Worm (Caenorhabditis elegans) whole organism, late embryonic: ENCODE measurements around the gene ZK1098.3.

ENCODE experiments used
- C08G9.2 ChIP-seq: sonication (generic microtip); optimal IDR thresholded peaks from 2 replicates; lab custom pipeline; 2016; ENCODE audit warnings: mild to moderate bottlenecking, missing genetic modification characterization, moderate library complexity, missing compliant biosample characterization
- C38D4.7 ChIP-seq: fragments of 200-800 bp; sonication (Bioruptor generic); optimal IDR thresholded peaks from 2 replicates; lab custom pipeline; 2018; ENCODE audit warnings: mild to moderate bottlenecking, missing genetic modification characterization, moderate library complexity, missing compliant biosample characterization
- F13H6.1 ChIP-seq: sonication (generic microtip); optimal IDR thresholded peaks from 2 replicates; lab custom pipeline; 2016; ENCODE audit warnings: missing genetic modification characterization, missing compliant biosample characterization
- K02D7.2 ChIP-seq: sonication (generic microtip); optimal IDR thresholded peaks from 2 replicates; lab custom pipeline; 2017; ENCODE audit warnings: mild to moderate bottlenecking, missing genetic modification characterization, missing compliant biosample characterization
- K09A11.1 ChIP-seq: sonication (generic microtip); optimal IDR thresholded peaks from 2 replicates; lab custom pipeline; 2017; ENCODE audit warnings: antibody characterized with exemption, mild to moderate bottlenecking, missing genetic modification characterization, missing compliant biosample characterization; ENCODE audit not compliant: insufficient read depth
- T23F11.4 ChIP-seq: fragments of 200-800 bp; sonication (Bioruptor generic); optimal IDR thresholded peaks from 2 replicates; lab custom pipeline; 2018; ENCODE audit warnings: mild to moderate bottlenecking, missing genetic modification characterization, missing compliant biosample characterization
- Y22D7AL.16 ChIP-seq: sonication (generic microtip); optimal IDR thresholded peaks from 2 replicates; lab custom pipeline; 2016; ENCODE audit warnings: missing genetic modification characterization, missing compliant biosample characterization
- ceh-18 ChIP-seq: sonication (generic microtip); optimal IDR thresholded peaks from 2 replicates; lab custom pipeline; 2016; ENCODE audit warnings: missing genetic modification characterization, missing compliant biosample characterization
- ceh-19 ChIP-seq: fragments of 200-800 bp; sonication (Bioruptor generic); optimal IDR thresholded peaks from 2 replicates; lab custom pipeline; 2018; ENCODE audit warnings: mild to moderate bottlenecking, missing genetic modification characterization, missing compliant biosample characterization
- ceh-30 ChIP-seq: fragments of 150-350 bp; optimal IDR thresholded peaks from 2 replicates; lab custom pipeline; 2014; ENCODE audit warnings: missing biosample characterization, missing genetic modification characterization
- ceh-31 ChIP-seq: sonication (generic microtip); optimal IDR thresholded peaks from 2 replicates; lab custom pipeline; 2016; ENCODE audit warnings: missing genetic modification characterization, missing compliant biosample characterization
- ceh-34 ChIP-seq: sonication (generic microtip); optimal IDR thresholded peaks from 2 replicates; lab custom pipeline; 2016; ENCODE audit warnings: mild to moderate bottlenecking, missing genetic modification characterization, missing compliant biosample characterization
- ceh-45 ChIP-seq: fragments of 200-800 bp; sonication (Bioruptor generic); IDR thresholded peaks from 2 replicates; pipeline ENCODE4 v1.3.6; 2022; ENCODE audit warnings: missing genetic modification reagents, missing genetic modification characterization, missing compliant biosample characterization
- ceh-48 ChIP-seq: sonication (generic microtip); optimal IDR thresholded peaks from 2 replicates; lab custom pipeline; 2016; ENCODE audit warnings: missing genetic modification characterization, inconsistent platforms, missing compliant biosample characterization
- ceh-6 ChIP-seq: fragments of 200-800 bp; sonication (Bioruptor generic); optimal IDR thresholded peaks from 2 replicates; lab custom pipeline; 2018; ENCODE audit warnings: mild to moderate bottlenecking, missing genetic modification characterization, missing compliant biosample characterization
- che-1 ChIP-seq: sonication (generic microtip); optimal IDR thresholded peaks from 2 replicates; lab custom pipeline; 2016; ENCODE audit warnings: mild to moderate bottlenecking, missing genetic modification characterization, missing compliant biosample characterization
- dmd-4 ChIP-seq: sonication (generic microtip); optimal IDR thresholded peaks from 2 replicates; lab custom pipeline; 2016; ENCODE audit warnings: borderline replicate concordance, missing genetic modification characterization, missing compliant biosample characterization
- elt-2 ChIP-seq: sonication (generic microtip); optimal IDR thresholded peaks from 2 replicates; lab custom pipeline; 2016; ENCODE audit warnings: missing genetic modification reagents, missing genetic modification characterization, missing compliant biosample characterization
- elt-4 ChIP-seq: sonication (generic microtip); optimal IDR thresholded peaks from 2 replicates; lab custom pipeline; 2016; ENCODE audit warnings: missing genetic modification characterization, missing compliant biosample characterization
- eyg-1 ChIP-seq: sonication (generic microtip); optimal IDR thresholded peaks from 2 replicates; lab custom pipeline; 2016; ENCODE audit warnings: missing genotype, missing genetic modification characterization, missing compliant biosample characterization
- fax-1 ChIP-seq: sonication (generic microtip); optimal IDR thresholded peaks from 2 replicates; lab custom pipeline; 2016; ENCODE audit warnings: missing genotype, missing genetic modification characterization, missing compliant biosample characterization
- hlh-13 ChIP-seq: fragments of 200-800 bp; sonication (Bioruptor generic); optimal IDR thresholded peaks from 2 replicates; lab custom pipeline; 2018; ENCODE audit warnings: mild to moderate bottlenecking, missing genetic modification characterization, missing compliant biosample characterization
- hlh-15 ChIP-seq: sonication (generic microtip); optimal IDR thresholded peaks from 2 replicates; lab custom pipeline; 2016; ENCODE audit warnings: missing genetic modification characterization, missing compliant biosample characterization
- hlh-30 ChIP-seq: sonication (generic microtip); optimal IDR thresholded peaks from 2 replicates; lab custom pipeline; 2017; ENCODE audit warnings: antibody characterized with exemption, missing genetic modification characterization, missing compliant biosample characterization; ENCODE audit not compliant: insufficient read depth
- nfya-1 ChIP-seq: sonication (generic microtip); optimal IDR thresholded peaks from 2 replicates; lab custom pipeline; 2017; ENCODE audit warnings: missing genetic modification characterization, mild to moderate bottlenecking, missing compliant biosample characterization, antibody characterized with exemption, moderate library complexity
- nhr-232 ChIP-seq: sonication (generic microtip); optimal IDR thresholded peaks from 2 replicates; lab custom pipeline; 2016; ENCODE audit warnings: missing genetic modification characterization, missing compliant biosample characterization
- odd-2 ChIP-seq: sonication (generic microtip); optimal IDR thresholded peaks from 2 replicates; lab custom pipeline; 2017; ENCODE audit warnings: antibody characterized with exemption, mild to moderate bottlenecking, missing genetic modification characterization, missing compliant biosample characterization
- pag-3 ChIP-seq: sonication (generic microtip); optimal IDR thresholded peaks from 2 replicates; lab custom pipeline; 2016; ENCODE audit warnings: missing compliant biosample characterization, missing genetic modification characterization, borderline replicate concordance
- pax-1 ChIP-seq: fragments of 150-350 bp; optimal IDR thresholded peaks from 2 replicates; lab custom pipeline; 2014; ENCODE audit warnings: missing biosample characterization, missing genetic modification characterization
- pha-2 ChIP-seq: sonication (generic microtip); optimal IDR thresholded peaks from 2 replicates; lab custom pipeline; 2017; ENCODE audit warnings: mild to moderate bottlenecking, missing genetic modification characterization, missing compliant biosample characterization
- ref-2 ChIP-seq: sonication (generic microtip); optimal IDR thresholded peaks from 2 replicates; lab custom pipeline; 2016; ENCODE audit warnings: missing genetic modification characterization, missing compliant biosample characterization
- rnt-1 ChIP-seq: sonication (generic microtip); optimal IDR thresholded peaks from 2 replicates; lab custom pipeline; 2016; ENCODE audit warnings: missing genetic modification characterization, missing compliant biosample characterization
- sdc-2 ChIP-seq: sonication (generic microtip); optimal IDR thresholded peaks from 2 replicates; lab custom pipeline; 2016; ENCODE audit warnings: missing genotype, missing genetic modification characterization, missing compliant biosample characterization
- sox-2 ChIP-seq: fragments of 200-800 bp; sonication (Bioruptor generic); IDR thresholded peaks from 2 replicates; pipeline ENCODE4 v1.3.6; 2022; ENCODE audit warnings: missing genetic modification reagents, missing genetic modification characterization, missing compliant biosample characterization
- sox-4 ChIP-seq: sonication (generic microtip); optimal IDR thresholded peaks from 2 replicates; lab custom pipeline; 2017; ENCODE audit warnings: mild to moderate bottlenecking, missing genetic modification characterization, inconsistent platforms, missing compliant biosample characterization
- syd-9 ChIP-seq: sonication (generic microtip); optimal IDR thresholded peaks from 2 replicates; lab custom pipeline; 2016; ENCODE audit warnings: mild to moderate bottlenecking, missing genetic modification characterization, moderate library complexity, missing compliant biosample characterization
- tbx-2 ChIP-seq: sonication (generic microtip); optimal IDR thresholded peaks from 2 replicates; lab custom pipeline; 2016; ENCODE audit warnings: missing genetic modification characterization, missing compliant biosample characterization
- ttx-3 ChIP-seq: sonication (generic microtip); optimal IDR thresholded peaks from 2 replicates; lab custom pipeline; 2016; ENCODE audit warnings: missing genetic modification reagents, missing genetic modification characterization, missing compliant biosample characterization
- unc-42 ChIP-seq: sonication (generic microtip); optimal IDR thresholded peaks from 2 replicates; lab custom pipeline; 2016; ENCODE audit warnings: missing genotype, missing genetic modification characterization, missing compliant biosample characterization
- unc-55 ChIP-seq: sonication (generic microtip); optimal IDR thresholded peaks from 2 replicates; lab custom pipeline; 2017; ENCODE audit warnings: missing biosample characterization, missing genetic modification reagents, missing genetic modification characterization
- unc-86 ChIP-seq: sonication (generic microtip); optimal IDR thresholded peaks from 2 replicates; lab custom pipeline; 2016; ENCODE audit warnings: missing genetic modification characterization, missing compliant biosample characterization
- ztf-16 ChIP-seq: sonication (generic microtip); optimal IDR thresholded peaks from 2 replicates; lab custom pipeline; 2017; ENCODE audit warnings: missing genetic modification characterization, missing compliant biosample characterization

Gene ZK1098.3

DNA sequence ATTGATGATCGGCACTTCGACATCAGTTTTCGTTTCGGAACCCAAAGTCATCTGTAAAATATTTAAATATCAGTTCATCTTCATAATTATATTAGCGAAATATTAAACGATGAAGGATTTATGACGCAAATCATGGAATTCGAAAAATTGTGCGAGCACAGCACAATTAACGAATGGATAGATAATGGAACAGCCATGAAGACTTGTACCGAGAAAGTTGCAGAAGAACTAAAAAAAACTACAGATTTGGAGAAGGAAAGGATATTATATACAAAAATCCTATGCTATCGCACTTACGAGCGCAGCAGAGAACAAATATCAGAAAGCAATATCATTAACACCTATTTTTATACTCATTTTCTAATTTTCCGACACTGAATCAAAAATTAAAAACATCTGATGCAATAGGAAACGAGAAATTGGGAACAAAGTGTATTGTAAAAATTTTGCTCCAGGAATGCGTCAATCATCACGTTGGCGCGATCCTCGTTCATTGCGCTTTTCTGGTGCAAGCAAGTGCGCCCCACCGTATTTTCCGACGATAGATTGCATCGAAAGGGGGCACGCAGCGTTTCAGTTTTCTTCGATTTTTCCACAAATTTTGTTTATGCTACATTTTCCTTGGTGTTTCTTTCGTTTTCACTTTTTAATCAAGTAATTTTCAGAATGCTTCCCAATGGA is 17.0 kb downstream of the ZK1098.3 start, which contains the start of the genes clu-1 and prp-40:
Gene clu-1, minus strand, starts transcription at position 51 of the 681 bp plus-strand sequence.
Gene prp-40, plus strand, starts transcription at position 666 of the 681 bp plus-strand sequence.
- TF ChIP-seq hlh-30 (tag; lab: Kevin White, UChicago) (peak; percentile 17), hlh-15 (no peak), hlh-13 (GFP tag; lab: Kevin White, UChicago) (no peak), ceh-6 (GFP tag; lab: Kevin White, UChicago) (no peak), rnt-1 (tag; lab: Kevin White, UChicago) (no peak), K09A11.1 (tag; lab: Kevin White, UChicago) (no peak), sox-4 (tag; lab: Kevin White, UChicago) (no peak), elt-4 (tag; lab: Kevin White, UChicago) (no peak), F13H6.1 (no peak), che-1 (tag; lab: Kevin White, UChicago) (no peak), ztf-16 (tag; lab: Kevin White, UChicago) (no peak), ceh-34 (tag; lab: Kevin White, UChicago) (peak; percentile 5), unc-42 (tag; lab: Kevin White, UChicago) (peak; percentile 75), pax-1 (tag; lab: Kevin White, UChicago) (no peak), nhr-232 (no peak), sdc-2 (tag; lab: Kevin White, UChicago) (no peak), C08G9.2 (tag; lab: Kevin White, UChicago) (no peak), ceh-19 (GFP tag; lab: Kevin White, UChicago) (no peak), tbx-2 (peak; percentile 61), ceh-48 (tag; lab: Kevin White, UChicago) (peak; percentile 35), pag-3 (tag; lab: Kevin White, UChicago) (no peak), ceh-31 (tag; lab: Kevin White, UChicago) (peak; percentile 50), pha-2 (tag; lab: Kevin White, UChicago) (no peak), T23F11.4 (no peak), sox-2 (GFP tag; lab: Robert Waterston, UW) (no peak), elt-2 (tag; lab: Kevin White, UChicago) (peak; percentile 34), dmd-4 (no peak), eyg-1 (tag; lab: Kevin White, UChicago) (no peak), Y22D7AL.16 (tag; lab: Kevin White, UChicago) (no peak), ceh-45 (GFP tag; lab: Robert Waterston, UW) (no peak), syd-9 (no peak), odd-2 (tag; lab: Kevin White, UChicago) (no peak), ref-2 (tag; lab: Kevin White, UChicago) (no peak), ceh-30 (tag; lab: Kevin White, UChicago) (no peak), nfya-1 (tag; lab: Kevin White, UChicago) (peak; percentile 73), unc-55 (peak; percentile 56), unc-86 (tag; lab: Kevin White, UChicago) (no peak), C38D4.7 (GFP tag; lab: Kevin White, UChicago) (no peak), K02D7.2 (tag; lab: Kevin White, UChicago) (no peak), ceh-18 (tag; lab: Kevin White, UChicago) (peak; percentile 67), ttx-3 (tag; lab: Kevin White, UChicago) (no peak), fax-1 (no peak)
